Worm (Caenorhabditis elegans) whole organism, young adult: Measurements from ENCODE around the gene lgc-15.

Source experiments
- B0019.2 ChIP-seq: fragments of 200-800 bp; sonication (Bioruptor generic); conservative IDR thresholded peaks from 2 replicates; pipeline ENCODE4 v1.3.6; 2022; ENCODE audit warnings: missing genetic modification reagents, missing genetic modification characterization, missing compliant biosample characterization
- B0035.1 ChIP-seq: sonication (generic microtip); optimal IDR thresholded peaks from 2 replicates; lab custom pipeline; 2016; ENCODE audit warnings: missing genetic modification characterization, mild to moderate bottlenecking, missing compliant biosample characterization, missing genotype, missing genetic modification reagents
- B0261.1 ChIP-seq: sonication (generic microtip); optimal IDR thresholded peaks from 2 replicates; lab custom pipeline; 2016; ENCODE audit warnings: mild to moderate bottlenecking, missing genetic modification characterization, moderate library complexity, missing compliant biosample characterization
- B0336.3 ChIP-seq: fragments of 200-800 bp; sonication (Bioruptor generic); IDR thresholded peaks from 2 replicates; pipeline ENCODE4 v1.3.6; 2022; ENCODE audit warnings: missing genetic modification characterization, missing compliant biosample characterization
- F10E7.11 ChIP-seq: sonication (generic microtip); optimal IDR thresholded peaks from 2 replicates; lab custom pipeline; 2017; ENCODE audit warnings: mild to moderate bottlenecking, missing genetic modification characterization, moderate library complexity, missing compliant biosample characterization
- F22D6.2 ChIP-seq: sonication (generic microtip); optimal IDR thresholded peaks from 2 replicates; lab custom pipeline; 2016; ENCODE audit warnings: mild to moderate bottlenecking, missing genetic modification characterization, missing compliant biosample characterization
- F23B12.7 ChIP-seq: sonication (generic microtip); optimal IDR thresholded peaks from 2 replicates; lab custom pipeline; 2017; ENCODE audit warnings: missing genetic modification characterization, mild to moderate bottlenecking, missing compliant biosample characterization, antibody characterized with exemption, moderate library complexity; ENCODE audit not compliant: insufficient read depth
- F33H1.4 ChIP-seq: fragments of 200-800 bp; sonication (Bioruptor generic); IDR thresholded peaks from 2 replicates; pipeline ENCODE4 v1.3.6; 2022; ENCODE audit warnings: missing genetic modification reagents, missing genetic modification characterization, missing compliant biosample characterization
- F49E8.2 ChIP-seq: sonication (generic microtip); optimal IDR thresholded peaks from 3 replicates; lab custom pipeline; 2017; ENCODE audit warnings: missing genetic modification characterization, mild to moderate bottlenecking, missing compliant biosample characterization, antibody characterized with exemption, moderate library complexity; ENCODE audit not compliant: insufficient read depth
- F52B5.7 ChIP-seq: sonication (generic microtip); optimal IDR thresholded peaks from 2 replicates; lab custom pipeline; 2016; ENCODE audit warnings: mild to moderate bottlenecking, missing genetic modification characterization, missing compliant biosample characterization
- K12H6.12 ChIP-seq: fragments of 200-800 bp; sonication (Bioruptor generic); optimal IDR thresholded peaks from 2 replicates; lab custom pipeline; 2018; ENCODE audit warnings: mild to moderate bottlenecking, missing genetic modification characterization, missing compliant biosample characterization
- Y53F4B.3 ChIP-seq: fragments of 200-800 bp; sonication (Bioruptor generic); IDR thresholded peaks from 2 replicates; pipeline ENCODE4 v1.3.6; 2022; ENCODE audit warnings: missing genetic modification reagents, missing genetic modification characterization, missing compliant biosample characterization
- Y53G8AR.9 ChIP-seq: fragments of 200-800 bp; sonication (Bioruptor generic); conservative IDR thresholded peaks from 2 replicates; pipeline ENCODE4 v1.3.6; 2022; ENCODE audit warnings: missing genetic modification reagents, missing genetic modification characterization, missing compliant biosample characterization
- akir-1 ChIP-seq: fragments of 200-800 bp; sonication (Bioruptor generic); optimal IDR thresholded peaks from 2 replicates; lab custom pipeline; 2018; ENCODE audit warnings: mild to moderate bottlenecking, missing genetic modification characterization, moderate library complexity, missing compliant biosample characterization
- athp-1 ChIP-seq: sonication (generic microtip); optimal IDR thresholded peaks from 2 replicates; lab custom pipeline; 2017; ENCODE audit warnings: mild to moderate bottlenecking, missing genetic modification characterization, missing compliant biosample characterization
- attf-3 ChIP-seq: fragments of 200-800 bp; sonication (Bioruptor generic); conservative IDR thresholded peaks from 2 replicates; pipeline ENCODE4 v1.3.6; 2022; ENCODE audit warnings: missing genetic modification reagents, missing genetic modification characterization, missing compliant biosample characterization
- bed-1 ChIP-seq: fragments of 200-800 bp; sonication (Bioruptor generic); IDR thresholded peaks from 2 replicates; pipeline ENCODE4 v1.3.6; 2022; ENCODE audit warnings: missing genetic modification reagents, missing genetic modification characterization, missing compliant biosample characterization
- bed-2 ChIP-seq: fragments of 200-800 bp; sonication (Bioruptor generic); IDR thresholded peaks from 2 replicates; pipeline ENCODE4 v1.3.6; 2022; ENCODE audit warnings: missing genetic modification reagents, missing genetic modification characterization, missing compliant biosample characterization
- ccch-3 ChIP-seq: fragments of 200-800 bp; sonication (Bioruptor generic); optimal IDR thresholded peaks from 2 replicates; lab custom pipeline; 2018; ENCODE audit warnings: mild to moderate bottlenecking, missing genetic modification characterization, missing compliant biosample characterization
- ceh-100 ChIP-seq: fragments of 200-800 bp; sonication (Bioruptor generic); IDR thresholded peaks from 2 replicates; pipeline ENCODE4 v1.3.6; 2022; ENCODE audit warnings: missing genetic modification reagents, missing genetic modification characterization, missing compliant biosample characterization
- ceh-27 ChIP-seq: fragments of 200-800 bp; sonication (Bioruptor generic); optimal IDR thresholded peaks from 2 replicates; lab custom pipeline; 2018; ENCODE audit warnings: mild to moderate bottlenecking, missing genetic modification characterization, moderate library complexity, missing compliant biosample characterization
- ceh-58 ChIP-seq: fragments of 200-800 bp; sonication (Bioruptor generic); IDR thresholded peaks from 2 replicates; pipeline ENCODE4 v1.3.6; 2022; ENCODE audit warnings: missing genetic modification characterization, missing compliant biosample characterization
- egl-18 ChIP-seq: fragments of 200-800 bp; sonication (Bioruptor generic); IDR thresholded peaks from 2 replicates; pipeline ENCODE4 v1.3.6; 2022; ENCODE audit warnings: missing genetic modification reagents, missing genetic modification characterization, missing compliant biosample characterization
- egl-44 ChIP-seq: fragments of 200-800 bp; sonication (Bioruptor generic); IDR thresholded peaks from 2 replicates; pipeline ENCODE4 v1.3.6; 2022; ENCODE audit warnings: missing genetic modification reagents, missing genetic modification characterization, missing compliant biosample characterization
- ets-4 ChIP-seq: fragments of 200-800 bp; sonication (Bioruptor generic); optimal IDR thresholded peaks from 2 replicates; lab custom pipeline; 2018; ENCODE audit warnings: mild to moderate bottlenecking, missing genetic modification characterization, missing compliant biosample characterization
- gei-17 ChIP-seq: fragments of 200-800 bp; sonication (Bioruptor generic); optimal IDR thresholded peaks from 2 replicates; lab custom pipeline; 2018; ENCODE audit warnings: mild to moderate bottlenecking, missing genetic modification characterization, missing compliant biosample characterization
- hmg-1.2 ChIP-seq: fragments of 200-800 bp; sonication (Bioruptor generic); IDR thresholded peaks from 2 replicates; pipeline ENCODE4 v1.3.6; 2022; ENCODE audit warnings: missing genetic modification reagents, missing genetic modification characterization, missing compliant biosample characterization
- hmg-20 ChIP-seq: fragments of 200-800 bp; sonication (Bioruptor generic); IDR thresholded peaks from 2 replicates; pipeline ENCODE4 v1.3.6; 2022; ENCODE audit warnings: missing genetic modification reagents, missing genetic modification characterization, missing compliant biosample characterization
- let-607 ChIP-seq, 2 experiments: fragments of 200-800 bp in 1 of 2; sonication (Bioruptor generic) in 1 of 2; sonication (generic microtip) in 1 of 2; optimal IDR thresholded peaks; 2 replicates each; lab custom pipeline; 2016 to 2018; ENCODE audit warnings: mild to moderate bottlenecking in 2 of 2, missing compliant biosample characterization in 2 of 2, missing genetic modification characterization in 2 of 2, moderate library complexity in 2 of 2, missing genotype in 1 of 2
- lin-40 ChIP-seq: sonication (generic microtip); optimal IDR thresholded peaks from 2 replicates; lab custom pipeline; 2016; ENCODE audit warnings: missing genetic modification characterization, mild to moderate bottlenecking, missing compliant biosample characterization, missing genotype, missing genetic modification reagents
- lir-1 ChIP-seq: fragments of 200-800 bp; sonication (Bioruptor generic); conservative IDR thresholded peaks from 2 replicates; pipeline ENCODE4 v1.3.6; 2022; ENCODE audit warnings: missing genetic modification reagents, missing genetic modification characterization, missing compliant biosample characterization
- madf-10 ChIP-seq: sonication (generic microtip); optimal IDR thresholded peaks from 2 replicates; lab custom pipeline; 2016; ENCODE audit warnings: mild to moderate bottlenecking, missing genetic modification characterization, missing compliant biosample characterization
- mes-4 ChIP-seq: sonication (generic microtip); optimal IDR thresholded peaks from 2 replicates; lab custom pipeline; 2016; ENCODE audit warnings: missing genotype, missing genetic modification characterization, missing compliant biosample characterization
- mxl-1 ChIP-seq: sonication (generic microtip); optimal IDR thresholded peaks from 2 replicates; lab custom pipeline; 2016; ENCODE audit warnings: missing genetic modification characterization, missing compliant biosample characterization
- nfyb-1 ChIP-seq: fragments of 200-800 bp; sonication (Bioruptor generic); IDR thresholded peaks from 2 replicates; pipeline ENCODE4 v1.3.6; 2022; ENCODE audit warnings: missing genetic modification reagents, missing genetic modification characterization, missing compliant biosample characterization
- pha-4 ChIP-seq: fragments of 150-350 bp; sonication (generic microtip); optimal IDR thresholded peaks from 2 replicates; lab custom pipeline; 2014; ENCODE audit warnings: missing biosample characterization, missing genetic modification reagents, missing genetic modification characterization
- repo-1 ChIP-seq: sonication (generic microtip); optimal IDR thresholded peaks from 2 replicates; lab custom pipeline; 2017; ENCODE audit warnings: mild to moderate bottlenecking, missing genetic modification characterization, missing compliant biosample characterization
- rpc-1 ChIP-seq, 2 experiments: fragments of 150-350 bp in 1 of 2; sonication (generic microtip) in 1 of 2; optimal IDR thresholded peaks; 2 replicates each; lab custom pipeline; 2014 to 2018; ENCODE audit warnings: missing biosample characterization in 1 of 2, missing genetic modification characterization in 1 of 2, missing genetic modification reagents in 1 of 2, missing genotype in 1 of 2
- sdz-38 ChIP-seq: sonication (generic microtip); optimal IDR thresholded peaks from 2 replicates; lab custom pipeline; 2016; ENCODE audit warnings: missing genotype, missing genetic modification characterization, missing compliant biosample characterization
- sea-2 ChIP-seq: fragments of 200-800 bp; sonication (Bioruptor generic); IDR thresholded peaks from 2 replicates; pipeline ENCODE4 v1.3.6; 2022; ENCODE audit warnings: missing genetic modification characterization, missing compliant biosample characterization
- somi-1 ChIP-seq: fragments of 200-800 bp; sonication (Bioruptor generic); optimal IDR thresholded peaks from 2 replicates; lab custom pipeline; 2018; ENCODE audit warnings: mild to moderate bottlenecking, missing genetic modification characterization, missing compliant biosample characterization
- tlf-1 ChIP-seq: fragments of 200-800 bp; sonication (Bioruptor generic); optimal IDR thresholded peaks from 2 replicates; lab custom pipeline; 2018; ENCODE audit warnings: mild to moderate bottlenecking, missing genetic modification characterization, missing compliant biosample characterization
- unc-62 ChIP-seq: fragments of 150-350 bp; optimal IDR thresholded peaks from 2 replicates; lab custom pipeline; 2014; ENCODE audit warnings: missing biosample characterization, missing genetic modification reagents, missing genetic modification characterization
- xnd-1 ChIP-seq: sonication (generic microtip); optimal IDR thresholded peaks from 2 replicates; lab custom pipeline; 2016; ENCODE audit warnings: missing genotype, missing genetic modification reagents, missing genetic modification characterization, missing compliant biosample characterization
- zfh-2 ChIP-seq: fragments of 200-800 bp; sonication (Bioruptor generic); conservative IDR thresholded peaks from 2 replicates; pipeline ENCODE4 v1.3.6; 2022; ENCODE audit warnings: missing genetic modification reagents, missing genetic modification characterization, missing compliant biosample characterization
- ztf-25 ChIP-seq: fragments of 200-800 bp; sonication (Bioruptor generic); IDR thresholded peaks from 2 replicates; pipeline ENCODE4 v1.3.6; 2022; ENCODE audit warnings: missing genetic modification reagents, missing genetic modification characterization, missing compliant biosample characterization
- ztf-28 ChIP-seq: fragments of 200-800 bp; sonication (Bioruptor generic); IDR thresholded peaks from 2 replicates; pipeline ENCODE4 v1.3.6; 2022; ENCODE audit warnings: missing genetic modification reagents, missing genetic modification characterization, missing compliant biosample characterization
- ztf-6 ChIP-seq: fragments of 200-800 bp; sonication (Bioruptor generic); IDR thresholded peaks from 2 replicates; pipeline ENCODE4 v1.3.6; 2022; ENCODE audit warnings: missing genetic modification reagents, missing genetic modification characterization, missing compliant biosample characterization

Gene lgc-15

ce11 chrX:12106004-12106403 is 8.1 kb upstream of the lgc-15 start (continued):
- TF ChIP-seq ceh-58 (GFP tag; lab: Robert Waterston, UW): no peak
- TF ChIP-seq ztf-28: peak; percentile 84
- peak; percentile 88 for TF ChIP-seq B0035.1 (tag; lab: Kevin White, UChicago)
- TF ChIP-seq egl-44: peak; percentile 91
- peak; percentile 82 for TF ChIP-seq repo-1 (tag; lab: Kevin White, UChicago)
- TF ChIP-seq sdz-38 (tag; lab: Kevin White, UChicago): peak; percentile 41
- peak; percentile 89 for TF ChIP-seq hmg-1.2
- TF ChIP-seq zfh-2 (GFP tag; lab: Robert Waterston, UW): no peak
- peak; percentile 91 for TF ChIP-seq ceh-27
- peak; percentile 35 for TF ChIP-seq akir-1
- peak; percentile 52 for TF ChIP-seq ceh-100 (GFP tag; lab: Robert Waterston, UW)
- peak; percentile 65 for TF ChIP-seq tlf-1
- peak; percentile 80 for TF ChIP-seq somi-1 (GFP tag; lab: Kevin White, UChicago)
- TF ChIP-seq athp-1: peak; percentile 32
- no peak for TF ChIP-seq pha-4 (tag; lab: Kevin White, UChicago)
- TF ChIP-seq K12H6.12: peak; percentile 79
- peak; percentile 80 for TF ChIP-seq F23B12.7 (tag; lab: Kevin White, UChicago)
- peak; percentile 85; the same call in 1 of the 2 replicates for TF ChIP-seq sea-2 (GFP tag; lab: Robert Waterston, UW)
- no peak for TF ChIP-seq xnd-1 (tag; lab: Kevin White, UChicago)
- TF ChIP-seq ztf-25 (GFP tag; lab: Robert Waterston, UW): peak; percentile 98
- peak; percentile 91 for TF ChIP-seq mxl-1 (tag; lab: Kevin White, UChicago)
- no peak for TF ChIP-seq B0336.3
- 0 out of 2 replicates have a peak, but pooled peaks have one; percentile 47 for TF ChIP-seq bed-2 (GFP tag; lab: Robert Waterston, UW)
- TF ChIP-seq madf-10: peak; percentile 85
- peak; percentile 84 for TF ChIP-seq gei-17 (GFP tag; lab: Kevin White, UChicago)
- peak; percentile 89 for TF ChIP-seq egl-18 (GFP tag; lab: Robert Waterston, UW)
- no peak for TF ChIP-seq unc-62
- peak; percentile 93 for TF ChIP-seq nfyb-1 (GFP tag; lab: Robert Waterston, UW)
- no peak for TF ChIP-seq F49E8.2 (tag; lab: Kevin White, UChicago)
- no peak; the same call in 1 of the 2 replicates for TF ChIP-seq B0019.2 (GFP tag; lab: Robert Waterston, UW)
- TF ChIP-seq let-607 (tag; optimal IDR thresholded peaks at IDR 0.05; lab: Kevin White, UChicago): peak; percentile 55 to 74
- peak; percentile 40; the same call in 1 of the 2 replicates for TF ChIP-seq attf-3 (GFP tag; lab: Robert Waterston, UW)
- TF ChIP-seq lir-1 (GFP tag; lab: Robert Waterston, UW): peak; percentile 10; the same call in 1 of the 2 replicates
- TF ChIP-seq Y53G8AR.9 (GFP tag; lab: Robert Waterston, UW): peak; percentile 84
- TF ChIP-seq Y53F4B.3: peak; percentile 84
- TF ChIP-seq F22D6.2 (tag; lab: Kevin White, UChicago): peak; percentile 53
- peak; percentile 99 for TF ChIP-seq B0261.1 (tag; lab: Kevin White, UChicago)
- no peak for TF ChIP-seq bed-1 (GFP tag; lab: Robert Waterston, UW)
- TF ChIP-seq rpc-1 (optimal IDR thresholded peaks at IDR 0.05; lab: Kevin White, UChicago): peak; percentile 97
- TF ChIP-seq rpc-1 (tag; optimal IDR thresholded peaks at IDR 0.05; lab: Kevin White, UChicago): peak; percentile 99
- TF ChIP-seq mes-4 (tag; lab: Kevin White, UChicago): peak; percentile 90
- peak; percentile 36 for TF ChIP-seq F10E7.11 (tag; lab: Kevin White, UChicago)
- peak; percentile 59 for TF ChIP-seq ets-4 (GFP tag; lab: Kevin White, UChicago)
- TF ChIP-seq ztf-6 (GFP tag; lab: Robert Waterston, UW): no peak; the same call in 1 of the 2 replicates
- no peak for TF ChIP-seq F33H1.4 (GFP tag; lab: Robert Waterston, UW)
- TF ChIP-seq lin-40 (tag; lab: Kevin White, UChicago): peak; percentile 88
- peak; percentile 60 for TF ChIP-seq hmg-20 (GFP tag; lab: Robert Waterston, UW)
- TF ChIP-seq ccch-3 (GFP tag; lab: Kevin White, UChicago): peak; percentile 12
- TF ChIP-seq F52B5.7 (tag; lab: Kevin White, UChicago): peak; percentile 87
